Fruit fly (Drosophila melanogaster) whole organism: Measurements from ENCODE around the gene Gart.

Experiments
- Dll ChIP-seq: fragments of >200 bp; optimal IDR thresholded peaks from 2 replicates; lab custom pipeline; 2017
- EcR ChIP-seq, 2 experiments: fragments of >200 bp; optimal IDR thresholded peaks; 2 replicates each; lab custom pipeline; 2017; ENCODE audit warnings: missing biosample characterization in 2 of 2, missing genetic modification characterization in 2 of 2, missing genetic modification reagents in 2 of 2
- pan ChIP-seq: fragments of >200 bp; optimal IDR thresholded peaks from 2 replicates; lab custom pipeline; 2017
- psq ChIP-seq: fragments of >200 bp; optimal IDR thresholded peaks from 2 replicates; lab custom pipeline; 2017
- usp ChIP-seq: fragments of >200 bp; optimal IDR thresholded peaks from 2 replicates; lab custom pipeline; 2017; ENCODE audit warnings: missing biosample characterization, missing genetic modification characterization, mixed read lengths

- no peak for TF ChIP-seq pan
- TF ChIP-seq Dll (lab: Kevin White, UChicago): no peak
- no peak for TF ChIP-seq usp (GFP tag; lab: Kevin White, UChicago)
- TF ChIP-seq psq (lab: Kevin White, UChicago): no peak
- TF ChIP-seq EcR (GFP tag; optimal IDR thresholded peaks at IDR 0.05; lab: Kevin White, UChicago): no peak
These were observed 10.5 kb downstream of the Gart start, which contains the start of gene CG43322 for dm6 chr2L:7013157-7013556.
